Fruit fly (Drosophila melanogaster) whole organism, wandering third instar larva: ENCODE measurements around the gene Acp76A.
A peak's percentile ranks its signal among the peaks of the same experiment; 100 is the strongest.

Experiments
- Abd-B ChIP-seq: fragments of >200 bp; optimal IDR thresholded peaks from 2 replicates; lab custom pipeline; 2017; ENCODE audit warnings: missing biosample characterization, missing genetic modification characterization
- CG32264 ChIP-seq: fragments of 200-800 bp; sonication (Bioruptor generic); optimal IDR thresholded peaks from 2 replicates; lab custom pipeline; 2016; ENCODE audit warnings: missing biosample characterization, missing genetic modification characterization
- Dif ChIP-seq: fragments of 200-275, 200-300 bp; sonication (Bioruptor generic); optimal IDR thresholded peaks from 2 replicates; lab custom pipeline; 2018; ENCODE audit warnings: missing biosample characterization, missing genetic modification characterization; ENCODE audit not compliant: partially characterized antibody
- GATAd ChIP-seq: sonication (Bioruptor generic); optimal IDR thresholded peaks from 2 replicates; lab custom pipeline; 2016; ENCODE audit warnings: missing biosample characterization, missing genetic modification characterization
- HLH106 ChIP-seq: fragments of 200-800 bp; optimal IDR thresholded peaks from 3 replicates; lab custom pipeline; 2019; ENCODE audit warnings: missing biosample characterization, mild to moderate bottlenecking, missing genetic modification characterization, moderate library complexity
- Hnf4 ChIP-seq: fragments of 200-800 bp; sonication (Bioruptor generic); optimal IDR thresholded peaks from 2 replicates; lab custom pipeline; 2016; ENCODE audit warnings: missing biosample characterization, mild to moderate bottlenecking, missing genetic modification characterization
- Hr78 ChIP-seq: fragments of >200 bp; optimal IDR thresholded peaks from 2 replicates; lab custom pipeline; 2017; ENCODE audit warnings: missing biosample characterization, missing genetic modification characterization
- Hr83 ChIP-seq: fragments of 200-300 bp; sonication (Bioruptor generic); optimal IDR thresholded peaks from 2 replicates; lab custom pipeline; 2016; ENCODE audit warnings: missing biosample characterization, mild to moderate bottlenecking, missing genetic modification characterization, moderate library complexity; ENCODE audit not compliant: poor library complexity, severe bottlenecking
- Jra ChIP-seq: sonication (Bioruptor generic); optimal IDR thresholded peaks from 2 replicates; lab custom pipeline; 2016; ENCODE audit warnings: missing biosample characterization, missing genetic modification characterization
- Mio ChIP-seq: sonication (Bioruptor generic); optimal IDR thresholded peaks from 2 replicates; lab custom pipeline; 2016; ENCODE audit warnings: missing biosample characterization, missing genetic modification characterization
- Myc ChIP-seq: fragments of >200 bp; optimal IDR thresholded peaks from 2 replicates; lab custom pipeline; 2017
- N ChIP-seq: fragments of >200 bp; optimal IDR thresholded peaks from 2 replicates; lab custom pipeline; 2018; ENCODE audit warnings: missing biosample characterization, missing external identifiers, missing genetic modification characterization
- OdsH ChIP-seq: fragments of 200-800 bp; sonication (Bioruptor generic); optimal IDR thresholded peaks from 2 replicates; lab custom pipeline; 2016; ENCODE audit warnings: missing biosample characterization, mild to moderate bottlenecking, missing genetic modification characterization
- Rel ChIP-seq, 2 experiments: fragments of 200-800 bp; sonication (Bioruptor generic) in 1 of 2; optimal IDR thresholded peaks; 2 replicates in 1 of 2; 3 replicates in 1 of 2; lab custom pipeline; 2016 to 2019; ENCODE audit warnings: mild to moderate bottlenecking in 2 of 2, missing biosample characterization in 2 of 2, missing genetic modification characterization in 2 of 2, moderate library complexity in 1 of 2
- Sp1 ChIP-seq: fragments of 200-800 bp; sonication (Bioruptor generic); optimal IDR thresholded peaks from 3 replicates; lab custom pipeline; 2019; ENCODE audit warnings: missing biosample characterization, mild to moderate bottlenecking, missing genetic modification characterization, moderate library complexity
- Vsx2 ChIP-seq: fragments of 200-300, 225-300 bp; sonication (Bioruptor generic); optimal IDR thresholded peaks from 2 replicates; lab custom pipeline; 2018; ENCODE audit warnings: missing biosample characterization, missing genetic modification characterization; ENCODE audit not compliant: partially characterized antibody
- br ChIP-seq: fragments of 200-800 bp; sonication (Bioruptor generic); optimal IDR thresholded peaks from 2 replicates; lab custom pipeline; 2016; ENCODE audit warnings: missing biosample characterization, missing genetic modification characterization
- brk ChIP-seq: fragments of 200-800 bp; sonication (Bioruptor generic); optimal IDR thresholded peaks from 2 replicates; lab custom pipeline; 2016; ENCODE audit warnings: missing biosample characterization, mild to moderate bottlenecking, missing genetic modification characterization
- dl ChIP-seq, 2 experiments: fragments of 175-275, 200-275 bp in 1 of 2; fragments of 200-275 bp in 1 of 2; sonication (Bioruptor generic); optimal IDR thresholded peaks; lab custom pipeline; 2018; ENCODE audit warnings: mild to moderate bottlenecking in 2 of 2, missing biosample characterization in 2 of 2, missing genetic modification characterization in 2 of 2, moderate library complexity in 2 of 2; ENCODE audit not compliant: partially characterized antibody in 2 of 2, insufficient read depth in 1 of 2
- dmrt93B ChIP-seq: fragments of 200-800 bp; sonication (Bioruptor generic); optimal IDR thresholded peaks from 2 replicates; lab custom pipeline; 2018; ENCODE audit warnings: missing biosample characterization, mild to moderate bottlenecking, missing genetic modification characterization
- dsf ChIP-seq: sonication (Bioruptor generic); optimal IDR thresholded peaks from 2 replicates; lab custom pipeline; 2016; ENCODE audit warnings: missing biosample characterization, missing genetic modification characterization, borderline replicate concordance
- ey ChIP-seq: fragments of 200-800 bp; sonication (Bioruptor generic); optimal IDR thresholded peaks from 2 replicates; lab custom pipeline; 2016; ENCODE audit warnings: missing biosample characterization, missing genetic modification characterization
- foxo ChIP-seq, 2 experiments: fragments of 200-800 bp; sonication (Bioruptor generic); optimal IDR thresholded peaks; 2 replicates in 1 of 2; 3 replicates in 1 of 2; lab custom pipeline; 2016 to 2017; ENCODE audit warnings: missing biosample characterization in 2 of 2, missing genetic modification characterization in 2 of 2
- fru ChIP-seq: fragments of 200-800 bp; sonication (Bioruptor generic); optimal IDR thresholded peaks from 3 replicates; lab custom pipeline; 2016; ENCODE audit warnings: missing biosample characterization, mild to moderate bottlenecking, missing genetic modification characterization
- h ChIP-seq: fragments of 200-800 bp; sonication (Bioruptor generic); optimal IDR thresholded peaks from 3 replicates; lab custom pipeline; 2016; ENCODE audit warnings: missing biosample characterization, mild to moderate bottlenecking, missing genetic modification characterization
- jim ChIP-seq: fragments of 175-275, 200-325 bp; sonication (Bioruptor generic); optimal IDR thresholded peaks from 2 replicates; lab custom pipeline; 2016; ENCODE audit warnings: missing biosample characterization, mild to moderate bottlenecking, missing genetic modification characterization
- pan ChIP-seq: fragments of >200 bp; optimal IDR thresholded peaks from 2 replicates; lab custom pipeline; 2017
- psq ChIP-seq: fragments of 200-800 bp; sonication (Bioruptor generic); optimal IDR thresholded peaks from 3 replicates; lab custom pipeline; 2017; ENCODE audit warnings: missing biosample characterization, mild to moderate bottlenecking, missing genetic modification characterization, moderate library complexity
- rgr ChIP-seq: fragments of 200-800 bp; sonication (Bioruptor generic); optimal IDR thresholded peaks from 3 replicates; lab custom pipeline; 2016; ENCODE audit warnings: missing biosample characterization, mild to moderate bottlenecking, missing genetic modification characterization
- sage ChIP-seq: fragments of 200-800 bp; sonication (Bioruptor generic); optimal IDR thresholded peaks from 2 replicates; lab custom pipeline; 2016; ENCODE audit warnings: missing biosample characterization, mild to moderate bottlenecking, missing genetic modification characterization
- sv ChIP-seq: fragments of 200-800 bp; sonication (Bioruptor generic); optimal IDR thresholded peaks from 3 replicates; lab custom pipeline; 2016; ENCODE audit warnings: missing biosample characterization, missing genetic modification characterization
- tai ChIP-seq: sonication (Bioruptor generic); optimal IDR thresholded peaks from 2 replicates; lab custom pipeline; 2016; ENCODE audit warnings: missing biosample characterization, missing genetic modification characterization
- usp ChIP-seq: fragments of >200 bp; optimal IDR thresholded peaks from 2 replicates; lab custom pipeline; 2017; ENCODE audit warnings: missing biosample characterization, missing genetic modification characterization
- woc ChIP-seq: sonication (Bioruptor generic); optimal IDR thresholded peaks from 2 replicates; lab custom pipeline; 2016; ENCODE audit warnings: missing biosample characterization, mild to moderate bottlenecking, missing genetic modification characterization

The Acp76A gene

dm6 chr3L:19063410-19063752, 11.6 kb upstream of the Acp76A start:
- TF ChIP-seq dsf (no peak), Hr83 (peak; percentile 3), CG32264 (GFP tag; lab: Kevin White, UChicago) (no peak)

dm6 chr3L:19062472-19063409, 10.9 kb upstream of the Acp76A start, which contains the start of the genes Ugt316A1 and Sfxn2:
Gene Ugt316A1, minus strand, starts transcription at chr3L:19062816.
Gene Sfxn2, plus strand, starts transcription at chr3L:19063165.
- TF ChIP-seq rgr (GFP tag; lab: Kevin White, UChicago) (no peak), tai (peak; percentile 67), GATAd (GFP tag; lab: Kevin White, UChicago) (no peak), CG32264 (GFP tag; lab: Kevin White, UChicago) (no peak), foxo (GFP tag; optimal IDR thresholded peaks at IDR 0.05; lab: Kevin White, UChicago) (peak in 1 of 2 experiments; percentile 56), HLH106 (peak; percentile 44), ey (peak; percentile 31), psq (peak; percentile 36), Myc (lab: Kevin White, UChicago) (peak; percentile 99), sage (GFP tag; lab: Kevin White, UChicago) (no peak), usp (GFP tag; lab: Kevin White, UChicago) (no peak), Sp1 (GFP tag; lab: Kevin White, UChicago) (peak; percentile 53), N (GFP tag; lab: Kevin White, UChicago) (no peak), Hr78 (GFP tag; lab: Kevin White, UChicago) (no peak), h (peak; percentile 22), dmrt93B (GFP tag; lab: Kevin White, UChicago) (no peak), Jra (peak; percentile 39), Abd-B (GFP tag; lab: Kevin White, UChicago) (no peak), OdsH (GFP tag; lab: Kevin White, UChicago) (no peak), woc (GFP tag; lab: Kevin White, UChicago) (peak; percentile 69), Mio (GFP tag; lab: Kevin White, UChicago) (no peak), br (GFP tag; lab: Kevin White, UChicago) (no peak), Hr83 (peak; percentile 26), pan (lab: Kevin White, UChicago) (no peak), sv (GFP tag; lab: Kevin White, UChicago) (peak; percentile 60), Rel (GFP tag; optimal IDR thresholded peaks at IDR 0.05; lab: Kevin White, UChicago) (no peak), Rel (tag; optimal IDR thresholded peaks at IDR 0.05; lab: Kevin White, UChicago) (peak; percentile 41), Vsx2 (GFP tag; lab: Kevin White, UChicago) (no peak), Dif (GFP tag; lab: Kevin White, UChicago) (peak; percentile 18), brk (GFP tag; lab: Kevin White, UChicago) (no peak), Hnf4 (GFP tag; lab: Kevin White, UChicago) (peak; percentile 28), fru (peak; percentile 50), dl (GFP tag; optimal IDR thresholded peaks at IDR 0.05; lab: Kevin White, UChicago; ENCODE audit: insufficient read depth in 1 of 2, partially characterized antibody in 2 of 2) (no peak), dsf (peak; percentile 2), jim (GFP tag; lab: Kevin White, UChicago) (no peak)

- TF ChIP-seq Sp1 (GFP tag; lab: Kevin White, UChicago) (no peak), Vsx2 (GFP tag; lab: Kevin White, UChicago) (no peak), Jra (no peak), GATAd (GFP tag; lab: Kevin White, UChicago) (no peak), dsf (no peak), br (GFP tag; lab: Kevin White, UChicago) (no peak)
Measured at dm6 chr3L:19058824-19059223, 7.0 kb upstream of the Acp76A start.
